Fruit fly (Drosophila melanogaster) whole organism, prepupa: Measurements from ENCODE around the gene T48.

Experiments
- CG11762 ChIP-seq: fragments of 200-800 bp; sonication (Bioruptor generic); optimal IDR thresholded peaks from 3 replicates; lab custom pipeline; 2016; ENCODE audit warnings: missing biosample characterization, missing genetic modification characterization; ENCODE audit not compliant: insufficient read depth
- CG11902 ChIP-seq: fragments of 200-800 bp; sonication (Bioruptor generic); optimal IDR thresholded peaks from 3 replicates; lab custom pipeline; 2016; ENCODE audit warnings: missing biosample characterization, missing genetic modification characterization
- CG3919 ChIP-seq: fragments of 200-800 bp; sonication (Bioruptor generic); optimal IDR thresholded peaks from 3 replicates; lab custom pipeline; 2016; ENCODE audit warnings: missing biosample characterization, missing genetic modification characterization
- CG6854 ChIP-seq: fragments of 200-800 bp; sonication (Bioruptor generic); optimal IDR thresholded peaks from 2 replicates; lab custom pipeline; 2017; ENCODE audit warnings: missing biosample characterization, mild to moderate bottlenecking, missing genetic modification characterization
- Lpt ChIP-seq: fragments of 200-800 bp; sonication (Bioruptor generic); optimal IDR thresholded peaks from 3 replicates; lab custom pipeline; 2016; ENCODE audit warnings: missing biosample characterization, missing genetic modification characterization
- Sox15 ChIP-seq: fragments of 200-800 bp; sonication (Bioruptor generic); optimal IDR thresholded peaks from 3 replicates; lab custom pipeline; 2016; ENCODE audit warnings: missing biosample characterization, missing genetic modification characterization
- fd59A ChIP-seq: fragments of 200-800 bp; sonication (Bioruptor generic); optimal IDR thresholded peaks from 2 replicates; lab custom pipeline; 2017; ENCODE audit warnings: missing biosample characterization, mild to moderate bottlenecking, missing genetic modification characterization, missing genetic modification reagents
- ss ChIP-seq, 2 experiments: fragments of 200-800 bp; sonication (Bioruptor generic); optimal IDR thresholded peaks; 2 replicates in 1 of 2; 3 replicates in 1 of 2; lab custom pipeline; 2017 to 2018; ENCODE audit warnings: mild to moderate bottlenecking in 2 of 2, missing biosample characterization in 2 of 2, missing genetic modification characterization in 2 of 2, moderate library complexity in 1 of 2
- svp ChIP-seq: fragments of 200-800 bp; sonication (Bioruptor generic); peaks from one replicate; lab custom pipeline; 2016; ENCODE audit warnings: missing biosample characterization, missing genetic modification characterization

dm6 chr3R:26869431-26869830 lies 12.1 kb upstream of the T48 start:
- TF ChIP-seq Lpt: no peak
- TF ChIP-seq CG11762: no peak
- no peak for TF ChIP-seq CG11902 (GFP tag; lab: Kevin White, UChicago)
- TF ChIP-seq CG6854 (GFP tag; lab: Kevin White, UChicago): no peak
- no peak for TF ChIP-seq Sox15 (GFP tag; lab: Kevin White, UChicago)
- no peak for TF ChIP-seq CG3919 (GFP tag; lab: Kevin White, UChicago)
- TF ChIP-seq ss (GFP tag; optimal IDR thresholded peaks at IDR 0.05; lab: Kevin White, UChicago): no peak
- no peak for TF ChIP-seq svp (GFP tag; lab: Kevin White, UChicago)
- no peak for TF ChIP-seq fd59A (GFP tag; lab: Kevin White, UChicago)
